Fruit fly (Drosophila melanogaster) whole organism, prepupa: Measurements from ENCODE around the gene Syt12.

Source experiments
- CG16779 ChIP-seq: fragments of 200-800 bp; sonication (Bioruptor generic); optimal IDR thresholded peaks from 3 replicates; lab custom pipeline; 2017; ENCODE audit warnings: missing biosample characterization, mild to moderate bottlenecking, missing genetic modification characterization
- CG6163 ChIP-seq: fragments of 200-800 bp; sonication (Bioruptor generic); IDR thresholded peaks from 3 replicates; pipeline ENCODE4 v1.3.6; 2022; ENCODE audit warnings: missing biosample characterization, missing genetic modification characterization
- CG9139 ChIP-seq: fragments of 200-800 bp; sonication (Bioruptor generic); optimal IDR thresholded peaks from 3 replicates; lab custom pipeline; 2017; ENCODE audit warnings: missing biosample characterization, mild to moderate bottlenecking, missing genetic modification characterization
- Hr38 ChIP-seq: sonication (Bioruptor generic); optimal IDR thresholded peaks from 2 replicates; lab custom pipeline; 2016; ENCODE audit warnings: missing biosample characterization, missing genetic modification characterization
- Lpt ChIP-seq: fragments of 200-800 bp; sonication (Bioruptor generic); optimal IDR thresholded peaks from 3 replicates; lab custom pipeline; 2016; ENCODE audit warnings: missing biosample characterization, missing genetic modification characterization
- fd85E ChIP-seq: fragments of 200-800 bp; sonication (Bioruptor generic); optimal IDR thresholded peaks from 3 replicates; lab custom pipeline; 2016; ENCODE audit warnings: missing biosample characterization, missing genetic modification characterization

dm6 chrX:13369438-13369837 is 10.4 kb downstream of the Syt12 start:
- TF ChIP-seq CG6163 (GFP tag; lab: Robert Waterston, UW) (no peak), Lpt (GFP tag; lab: Kevin White, UChicago) (no peak), Hr38 (no peak), CG9139 (no peak), CG16779 (tag; lab: Kevin White, UChicago) (no peak), fd85E (GFP tag; lab: Kevin White, UChicago) (no peak)
